In the genomic region with DNA sequence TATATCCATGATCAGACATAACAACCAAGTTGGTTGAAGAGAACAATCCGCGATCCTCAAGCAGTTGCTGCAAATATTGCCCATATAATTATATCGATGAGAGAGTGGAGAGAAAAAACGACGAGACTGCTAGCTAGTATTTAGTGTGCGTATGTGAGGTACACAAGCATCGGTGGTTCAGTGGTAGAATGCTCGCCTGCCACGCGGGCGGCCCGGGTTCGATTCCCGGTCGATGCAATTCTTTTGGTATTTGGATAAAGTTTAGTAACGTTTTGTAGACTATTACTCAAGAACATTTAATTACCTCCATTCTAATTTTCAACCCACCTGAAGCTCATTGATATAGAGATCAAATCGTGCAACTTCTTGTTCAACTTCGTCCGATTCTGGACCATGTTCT, we compare ENCODE assay signal across 2 worm cellular contexts.
A peak's percentile ranks its signal among the peaks of the same experiment; 100 is the strongest.
TF ChIP-seq lines count a peak whose summit lies in the region.

No protein-coding gene starts in this region.

TF ChIP-seq in whole organism, L1 larva, 84 proteins besides CTCF, POLR2A, EP300 and RAD21 (continued from another document):
- peak; percentile 38 for TF ChIP-seq nhr-77 (tag; optimal IDR thresholded peaks at IDR 0.05; lab: Kevin White, UChicago)
- TF ChIP-seq C16A3.4 (tag; optimal IDR thresholded peaks at IDR 0.05; lab: Kevin White, UChicago) = peak; percentile 71
- peak in 1 of 2 experiments; percentile 67 for TF ChIP-seq mdl-1 (tag; optimal IDR thresholded peaks at IDR 0.05; lab: Kevin White, UChicago)
- TF ChIP-seq sox-4 (tag; optimal IDR thresholded peaks at IDR 0.05; lab: Kevin White, UChicago) = peak; percentile 15
- TF ChIP-seq nhr-71 (tag; optimal IDR thresholded peaks at IDR 0.05; lab: Kevin White, UChicago) = peak; percentile 78
- 0 out of 2 replicates have a peak, but pooled peaks have one; percentile 31 for TF ChIP-seq grh-1 (GFP tag; IDR thresholded peaks at IDR 0.05; lab: Robert Waterston, UW)
- TF ChIP-seq hlh-4 (tag; optimal IDR thresholded peaks at IDR 0.05; lab: Kevin White, UChicago) = no peak
- TF ChIP-seq efl-3 (GFP tag; optimal IDR thresholded peaks at IDR 0.05; lab: Kevin White, UChicago) = no peak
- no peak for TF ChIP-seq fkh-10 (GFP tag; optimal IDR thresholded peaks at IDR 0.05; lab: Kevin White, UChicago)
- peak; percentile 67 for TF ChIP-seq nhr-85 (tag; lab: Kevin White, UChicago)
- no peak for TF ChIP-seq F16B12.6 (tag; optimal IDR thresholded peaks at IDR 0.05; lab: Kevin White, UChicago)
- TF ChIP-seq nhr-47 (tag; optimal IDR thresholded peaks at IDR 0.05; lab: Kevin White, UChicago) = peak; percentile 83
- peak; percentile 39 for TF ChIP-seq lin-13 (GFP tag; optimal IDR thresholded peaks at IDR 0.05; lab: Kevin White, UChicago)
- peak; percentile 39 for TF ChIP-seq fos-1 (tag; optimal IDR thresholded peaks at IDR 0.05; lab: Kevin White, UChicago)
- peak; percentile 9 for TF ChIP-seq unc-86 (tag; optimal IDR thresholded peaks at IDR 0.05; lab: Kevin White, UChicago)
- no peak for TF ChIP-seq ztf-4 (tag; optimal IDR thresholded peaks at IDR 0.05; lab: Kevin White, UChicago)
- TF ChIP-seq C04F5.9 (tag; optimal IDR thresholded peaks at IDR 0.05; lab: Kevin White, UChicago) = no peak
- TF ChIP-seq pax-3 (tag; optimal IDR thresholded peaks at IDR 0.05; lab: Kevin White, UChicago) = peak; percentile 52
- TF ChIP-seq lsy-2 (tag; optimal IDR thresholded peaks at IDR 0.05; lab: Kevin White, UChicago) = peak; percentile 34 to 47
- no peak for TF ChIP-seq egl-27 (tag; optimal IDR thresholded peaks at IDR 0.05; lab: Kevin White, UChicago)
- no peak for TF ChIP-seq sptf-1 (tag; optimal IDR thresholded peaks at IDR 0.05; lab: Kevin White, UChicago)
- peak; percentile 49 for TF ChIP-seq lir-3 (tag; optimal IDR thresholded peaks at IDR 0.05; lab: Kevin White, UChicago; ENCODE audit: poor library complexity)
- TF ChIP-seq snpc-4 (tag; optimal IDR thresholded peaks at IDR 0.05; lab: Kevin White, UChicago) = no peak
- no peak for TF ChIP-seq C34B4.2 (tag; optimal IDR thresholded peaks at IDR 0.05; lab: Kevin White, UChicago)
- no peak for TF ChIP-seq unc-98 (GFP tag; IDR thresholded peaks at IDR 0.05; lab: Robert Waterston, UW)
- no peak for TF ChIP-seq nhr-28 (tag; optimal IDR thresholded peaks at IDR 0.05; lab: Kevin White, UChicago)
TF ChIP-seq in whole organism, L1 larva: peak in this region for 38.

TF ChIP-seq in whole organism, young adult, 124 proteins besides CTCF, POLR2A, EP300 and RAD21 (continued from another document):
- no peak for TF ChIP-seq nfya-1 (tag; optimal IDR thresholded peaks at IDR 0.05; lab: Kevin White, UChicago; ENCODE audit: borderline replicate concordance, insufficient read depth)
- peak; percentile 7 for TF ChIP-seq F10E7.11 (tag; optimal IDR thresholded peaks at IDR 0.05; lab: Kevin White, UChicago)
- peak; percentile 61 for TF ChIP-seq T07F8.4 (tag; optimal IDR thresholded peaks at IDR 0.05; lab: Kevin White, UChicago)
- TF ChIP-seq akir-1 (GFP tag; optimal IDR thresholded peaks at IDR 0.05; lab: Kevin White, UChicago) = no peak
- peak; percentile 78 for TF ChIP-seq rcor-1 (GFP tag; IDR thresholded peaks at IDR 0.05; lab: Robert Waterston, UW)
- peak; percentile 63 for TF ChIP-seq lin-54 (GFP tag; optimal IDR thresholded peaks at IDR 0.05; lab: Kevin White, UChicago)
- peak; percentile 77 for TF ChIP-seq nhr-90 (tag; optimal IDR thresholded peaks at IDR 0.05; lab: Kevin White, UChicago)
- peak; percentile 97 for TF ChIP-seq B0261.1 (tag; optimal IDR thresholded peaks at IDR 0.05; lab: Kevin White, UChicago)
- TF ChIP-seq ccch-3 (GFP tag; optimal IDR thresholded peaks at IDR 0.05; lab: Kevin White, UChicago) = no peak
- 0 out of 2 replicates have a peak, but pooled peaks have one; percentile 32 for TF ChIP-seq ceh-91 (GFP tag; IDR thresholded peaks at IDR 0.05; lab: Robert Waterston, UW)
- TF ChIP-seq ceh-58 (GFP tag; IDR thresholded peaks at IDR 0.05; lab: Robert Waterston, UW) = no peak
- peak; percentile 90 for TF ChIP-seq F52B5.7 (tag; optimal IDR thresholded peaks at IDR 0.05; lab: Kevin White, UChicago)
- peak; percentile 92; the same call in 1 of the 2 replicates for TF ChIP-seq ztf-25 (GFP tag; IDR thresholded peaks at IDR 0.05; lab: Robert Waterston, UW)
- TF ChIP-seq let-607 (tag; optimal IDR thresholded peaks at IDR 0.05; lab: Kevin White, UChicago) = peak; percentile 36 to 57
- TF ChIP-seq tbp1 (GFP tag; optimal IDR thresholded peaks at IDR 0.05; lab: Kevin White, UChicago) = peak; percentile 97
- TF ChIP-seq mes-4 (tag; optimal IDR thresholded peaks at IDR 0.05; lab: Kevin White, UChicago) = peak; percentile 79
- TF ChIP-seq Y53F4B.3 (GFP tag; IDR thresholded peaks at IDR 0.05; lab: Robert Waterston, UW) = peak; percentile 44; the same call in 1 of the 2 replicates
- TF ChIP-seq Y95B8A.8 (GFP tag; IDR thresholded peaks at IDR 0.05; lab: Robert Waterston, UW) = no peak
- peak; percentile 82 for TF ChIP-seq ztf-26 (tag; optimal IDR thresholded peaks at IDR 0.05; lab: Kevin White, UChicago)
- peak; percentile 56; the same call in 1 of the 2 replicates for TF ChIP-seq hsf-1 (GFP tag; IDR thresholded peaks at IDR 0.05; lab: Robert Waterston, UW)
- no peak for TF ChIP-seq F39B2.1 (GFP tag; IDR thresholded peaks at IDR 0.05; lab: Robert Waterston, UW)
- TF ChIP-seq T26A5.8 (tag; optimal IDR thresholded peaks at IDR 0.05; lab: Kevin White, UChicago) = peak; percentile 20
- peak; percentile 90 for TF ChIP-seq pbrm-1 (GFP tag; IDR thresholded peaks at IDR 0.05; lab: Robert Waterston, UW)
- TF ChIP-seq nhr-27 (tag; optimal IDR thresholded peaks at IDR 0.05; lab: Kevin White, UChicago) = no peak
- TF ChIP-seq F57A8.1 (GFP tag; optimal IDR thresholded peaks at IDR 0.05; lab: Kevin White, UChicago) = peak; percentile 76
- TF ChIP-seq F57C9.4 (tag; optimal IDR thresholded peaks at IDR 0.05; lab: Kevin White, UChicago) = peak; percentile 62
- TF ChIP-seq ztf-3 (GFP tag; optimal IDR thresholded peaks at IDR 0.05; lab: Kevin White, UChicago) = no peak
- TF ChIP-seq madf-10 (tag; optimal IDR thresholded peaks at IDR 0.05; lab: Kevin White, UChicago) = peak; percentile 42
- peak; percentile 94 for TF ChIP-seq lin-26 (GFP tag; IDR thresholded peaks at IDR 0.05; lab: Robert Waterston, UW)
TF ChIP-seq in whole organism, young adult: peak in this region for 90.
